Worm (Caenorhabditis elegans): ENCODE measurements around the gene ZK105.13.

ZK105.13 gene

DNA sequence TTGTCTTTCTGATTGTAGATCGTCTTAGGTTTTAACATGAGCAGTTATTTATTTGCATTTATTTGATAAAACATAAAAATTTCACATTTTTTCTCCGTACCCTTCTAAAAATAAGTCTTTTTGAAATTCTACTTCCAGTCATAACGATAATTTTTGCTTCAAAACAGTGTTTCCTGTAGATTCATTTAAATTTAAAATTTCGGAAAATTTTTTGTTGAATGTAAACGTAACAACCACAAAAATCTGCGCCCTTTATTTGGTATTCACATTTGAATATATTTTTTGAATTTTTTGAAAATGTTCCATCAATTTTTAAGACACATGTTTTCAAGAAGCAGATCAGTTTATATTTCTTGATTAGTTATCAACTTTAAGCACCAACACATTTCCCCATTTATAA is 32.4 kb upstream of the ZK105.13 start:
- TF ChIP-seq ceh-16 (tag; optimal IDR thresholded peaks at IDR 0.05), result no peak
- TF ChIP-seq nhr-129 (tag; optimal IDR thresholded peaks at IDR 0.05), result no peak
- no peak for TF ChIP-seq crh-2 (tag; optimal IDR thresholded peaks at IDR 0.05)
- TF ChIP-seq fos-1 (tag; optimal IDR thresholded peaks at IDR 0.05), result no peak
- no peak for TF ChIP-seq lin-39 (tag; optimal IDR thresholded peaks at IDR 0.05)
- no peak for TF ChIP-seq ceh-82 (tag; optimal IDR thresholded peaks at IDR 0.05)
- TF ChIP-seq nhr-23 (tag; optimal IDR thresholded peaks at IDR 0.05), result no peak
- TF ChIP-seq zag-1 (tag; optimal IDR thresholded peaks at IDR 0.05), result no peak
- no peak for TF ChIP-seq C34F6.9 (tag; optimal IDR thresholded peaks at IDR 0.05)
- TF ChIP-seq egl-27 (tag; optimal IDR thresholded peaks at IDR 0.05), result no peak
- no peak for TF ChIP-seq ama-1 (optimal IDR thresholded peaks at IDR 0.05)

- TF ChIP-seq fos-1 (tag; optimal IDR thresholded peaks at IDR 0.05), result peak; percentile 84
- peak; percentile 40 for TF ChIP-seq sma-9 (GFP tag; optimal IDR thresholded peaks at IDR 0.05)
- no peak for TF ChIP-seq sma-9 (tag; optimal IDR thresholded peaks at IDR 0.05)
- TF ChIP-seq F13H6.1 (tag; optimal IDR thresholded peaks at IDR 0.05), result no peak
- TF ChIP-seq unc-55 (GFP tag; optimal IDR thresholded peaks at IDR 0.05), result no peak
Observed at ce11 chrV:7744068-7744467, 31.1 kb upstream of the ZK105.13 start.

- TF ChIP-seq ZK546.5 (tag; optimal IDR thresholded peaks at IDR 0.05) (no peak), ztf-4 (tag; optimal IDR thresholded peaks at IDR 0.05) (no peak), lin-13 (GFP tag; optimal IDR thresholded peaks at IDR 0.05) (no peak), ceh-16 (tag; optimal IDR thresholded peaks at IDR 0.05) (no peak), nhr-10 (tag; optimal IDR thresholded peaks at IDR 0.05) (no peak), C34F6.9 (tag; optimal IDR thresholded peaks at IDR 0.05) (no peak), ztf-11 (tag; optimal IDR thresholded peaks at IDR 0.05) (no peak), egl-27 (tag; optimal IDR thresholded peaks at IDR 0.05) (no peak)
Observed at ce11 chrV:7742485-7742959, 29.6 kb upstream of the ZK105.13 start, which contains the start of gene fbxl-5. TSS of gene fbxl-5 (plus strand) at chrV:7742909.

DNA sequence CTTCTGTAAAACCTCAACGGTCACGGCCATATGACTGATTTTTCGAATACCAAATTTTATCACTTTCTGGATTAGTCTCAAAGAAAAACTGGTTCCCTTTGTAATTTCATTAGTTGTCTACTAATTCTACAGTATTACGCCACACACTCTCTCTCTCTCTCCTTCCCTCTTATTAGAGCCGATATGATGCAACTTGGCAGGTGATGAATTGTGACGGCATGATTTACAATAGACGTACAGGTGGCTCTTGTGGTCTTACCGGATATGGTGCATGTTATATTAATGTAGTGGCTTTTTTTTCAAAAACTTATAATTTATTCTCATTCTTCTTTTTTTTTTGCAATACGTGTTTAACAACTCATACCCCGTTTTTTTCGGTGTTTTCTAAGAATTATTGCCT is 28.9 kb upstream of the ZK105.13 start:
- no peak for TF ChIP-seq lsy-2 (tag; optimal IDR thresholded peaks at IDR 0.05)

DNA sequence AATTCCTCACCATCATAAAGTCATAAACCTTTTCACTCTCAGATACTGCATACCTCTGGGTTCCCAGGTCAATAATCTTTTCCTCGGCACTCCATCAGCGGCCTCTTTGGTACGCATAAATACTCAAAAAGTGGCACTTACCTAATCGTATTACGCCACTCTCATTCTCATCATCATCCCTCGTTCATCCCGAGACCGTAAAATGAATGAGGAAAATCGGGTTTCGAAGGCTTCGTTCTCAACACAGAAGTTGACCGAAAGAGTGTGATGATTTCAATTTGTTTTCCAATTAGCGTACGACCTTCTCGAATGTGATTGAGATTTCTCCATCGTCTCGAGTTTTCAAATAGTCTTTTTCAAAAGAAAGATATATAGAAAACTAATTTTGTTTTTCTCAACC is 27.0 kb upstream of the ZK105.13 start:
- TF ChIP-seq ama-1 (optimal IDR thresholded peaks at IDR 0.05), result no peak
- TF ChIP-seq aly-2 (tag; optimal IDR thresholded peaks at IDR 0.05), result no peak
- no peak for TF ChIP-seq lsy-2 (tag; optimal IDR thresholded peaks at IDR 0.05)
- no peak for TF ChIP-seq lin-11 (tag; optimal IDR thresholded peaks at IDR 0.05)
- TF ChIP-seq nhr-25 (tag; optimal IDR thresholded peaks at IDR 0.05), result no peak
- no peak for TF ChIP-seq Y55F3AM.14 (GFP tag; optimal IDR thresholded peaks at IDR 0.05)
- no peak for TF ChIP-seq mbf-1 (tag; optimal IDR thresholded peaks at IDR 0.05)
- no peak for TF ChIP-seq nhr-21 (tag; optimal IDR thresholded peaks at IDR 0.05)
- TF ChIP-seq ceh-16 (tag; optimal IDR thresholded peaks at IDR 0.05), result no peak
- no peak for TF ChIP-seq C34F6.9 (tag; optimal IDR thresholded peaks at IDR 0.05)
- no peak for TF ChIP-seq sma-9 (GFP tag; optimal IDR thresholded peaks at IDR 0.05)
- no peak for TF ChIP-seq sma-9 (tag; optimal IDR thresholded peaks at IDR 0.05)
- no peak for TF ChIP-seq lin-39 (tag; optimal IDR thresholded peaks at IDR 0.05)
- TF ChIP-seq sem-4 (tag; optimal IDR thresholded peaks at IDR 0.05), result no peak
- no peak for TF ChIP-seq gmeb-1 (tag; optimal IDR thresholded peaks at IDR 0.05)
- TF ChIP-seq alr-1 (tag; optimal IDR thresholded peaks at IDR 0.05), result no peak
- no peak for TF ChIP-seq elt-3 (tag; optimal IDR thresholded peaks at IDR 0.05)
- TF ChIP-seq ztf-1 (GFP tag; conservative IDR thresholded peaks at IDR 0.05), result no peak

DNA sequence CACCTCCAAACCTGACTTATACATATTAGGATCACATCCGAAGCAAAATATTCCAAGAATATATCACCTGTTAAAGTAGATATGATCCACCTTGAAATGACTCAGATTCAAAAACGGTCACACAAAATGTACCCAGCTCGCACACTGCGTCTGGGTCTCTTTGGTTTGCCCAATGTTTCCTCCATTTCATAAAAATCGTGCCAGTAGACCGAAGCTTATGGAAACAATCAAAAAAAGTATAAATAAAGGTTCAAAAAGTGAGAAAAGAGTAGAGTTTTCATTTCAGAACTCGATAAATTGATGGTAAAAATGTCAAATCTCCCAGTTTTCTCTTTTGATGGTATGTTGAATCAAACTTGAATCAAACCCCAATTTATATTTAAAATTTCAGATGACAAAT is 24.7 kb upstream of the ZK105.13 start, which contains the start of gene srr-9:
srr-9 (plus strand) TSS at position 301 of the 400 bp plus-strand sequence.
- TF ChIP-seq lin-39 (tag; optimal IDR thresholded peaks at IDR 0.05) (no peak), mbf-1 (tag; optimal IDR thresholded peaks at IDR 0.05) (no peak), gmeb-1 (tag; optimal IDR thresholded peaks at IDR 0.05) (no peak), ztf-4 (tag; optimal IDR thresholded peaks at IDR 0.05) (no peak), Y55F3AM.14 (GFP tag; optimal IDR thresholded peaks at IDR 0.05) (no peak), nhr-237 (tag; optimal IDR thresholded peaks at IDR 0.05) (no peak), F13H6.1 (tag; optimal IDR thresholded peaks at IDR 0.05) (no peak), ama-1 (optimal IDR thresholded peaks at IDR 0.05) (no peak), lin-11 (tag; optimal IDR thresholded peaks at IDR 0.05) (no peak), nhr-77 (tag; optimal IDR thresholded peaks at IDR 0.05) (no peak), mdl-1 (tag; optimal IDR thresholded peaks at IDR 0.05) (no peak), dmd-4 (tag; optimal IDR thresholded peaks at IDR 0.05) (no peak), nhr-12 (tag; optimal IDR thresholded peaks at IDR 0.05) (no peak), skn-1 (tag; optimal IDR thresholded peaks at IDR 0.05) (no peak), ceh-82 (tag; optimal IDR thresholded peaks at IDR 0.05) (no peak), snpc-4 (tag; optimal IDR thresholded peaks at IDR 0.05) (no peak), nhr-11 (tag; optimal IDR thresholded peaks at IDR 0.05) (no peak)
